Worm (Caenorhabditis elegans) whole organism, L4/young adult: ENCODE measurements around the gene dop-1.

Experiments used
- dao-5 ChIP-seq: sonication (generic microtip); optimal IDR thresholded peaks from 2 replicates; lab custom pipeline; 2016; ENCODE audit warnings: missing genotype, missing genetic modification characterization, moderate library complexity, missing compliant biosample characterization
- him-1 ChIP-seq: sonication (generic microtip); optimal IDR thresholded peaks from 2 replicates; lab custom pipeline; 2016; ENCODE audit warnings: missing genotype, missing genetic modification reagents, missing genetic modification characterization, missing compliant biosample characterization

DNA sequence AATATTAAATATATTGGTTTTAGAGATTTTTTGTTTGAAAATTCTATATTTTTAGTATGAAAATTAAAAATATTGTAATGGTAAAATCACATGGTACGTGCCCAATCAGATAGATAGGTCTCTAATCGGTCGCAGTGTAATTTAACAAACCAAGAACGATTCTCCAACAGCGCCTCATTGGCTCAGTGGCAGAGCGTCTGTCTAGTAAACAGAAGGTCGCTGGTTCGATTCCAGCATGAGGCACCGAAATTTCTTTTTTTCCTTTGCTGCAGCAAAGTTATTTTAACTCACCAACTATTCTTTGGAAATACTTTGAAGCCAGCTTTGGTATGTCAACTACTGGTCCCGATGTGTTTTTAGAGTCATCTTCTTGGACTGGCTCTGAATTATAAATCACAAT is 26.2 kb upstream of the dop-1 start:
- TF ChIP-seq him-1 = no peak
- peak; percentile 49 for TF ChIP-seq dao-5
